Worm (Caenorhabditis elegans) whole organism, L1 larva: ENCODE results near the gene dhrr-1.
A peak's percentile ranks its signal among the peaks of the same experiment; 100 is the strongest.

Experiments used
- F16B12.6 ChIP-seq: fragments of 150-350 bp; optimal IDR thresholded peaks from 2 replicates; lab custom pipeline; 2014; ENCODE audit warnings: missing biosample characterization, missing genetic modification characterization
- alr-1 ChIP-seq: fragments of 200-800 bp; sonication (Bioruptor generic); optimal IDR thresholded peaks from 2 replicates; lab custom pipeline; 2018; ENCODE audit warnings: borderline replicate concordance, mild to moderate bottlenecking, missing genetic modification characterization, missing compliant biosample characterization
- ama-1 ChIP-seq: fragments of 150-350 bp; optimal IDR thresholded peaks from 2 replicates; lab custom pipeline; 2014
- ceh-63 ChIP-seq: fragments of 200-800 bp; sonication (Bioruptor generic); optimal IDR thresholded peaks from 2 replicates; lab custom pipeline; 2018; ENCODE audit warnings: mild to moderate bottlenecking, missing genetic modification characterization, missing compliant biosample characterization
- ceh-8 ChIP-seq: fragments of 200-800 bp; sonication (Bioruptor generic); optimal IDR thresholded peaks from 2 replicates; lab custom pipeline; 2018; ENCODE audit warnings: mild to moderate bottlenecking, missing genetic modification characterization, moderate library complexity, missing compliant biosample characterization
- ceh-82 ChIP-seq, 3 experiments: fragments of 150-350 bp in 1 of 3; sonication (generic microtip) in 2 of 3; optimal IDR thresholded peaks; 2 replicates each; lab custom pipeline; 2014 to 2017; ENCODE audit warnings: missing biosample characterization in 3 of 3, missing genetic modification characterization in 3 of 3
- ceh-88 ChIP-seq: fragments of 200-800 bp; sonication (Bioruptor generic); IDR thresholded peaks from 2 replicates; pipeline ENCODE4 v1.3.6; 2022; ENCODE audit warnings: missing genetic modification characterization, missing compliant biosample characterization
- ceh-90 ChIP-seq: sonication (generic microtip); optimal IDR thresholded peaks from 2 replicates; lab custom pipeline; 2016; ENCODE audit warnings: missing genetic modification characterization, missing compliant biosample characterization
- efl-1 ChIP-seq, 4 experiments: fragments of 150-350 bp; optimal IDR thresholded peaks in 3 of 4; peaks in 1 of 4; 1 replicate in 1 of 4; 2 replicates in 3 of 4; lab custom pipeline; 2014; ENCODE audit warnings: missing biosample characterization in 2 of 4, missing genetic modification characterization in 2 of 4, missing genetic modification reagents in 2 of 4
- efl-3 ChIP-seq: fragments of 200-800 bp; sonication (Bioruptor generic); optimal IDR thresholded peaks from 2 replicates; lab custom pipeline; 2018; ENCODE audit warnings: mild to moderate bottlenecking, missing genetic modification characterization, missing compliant biosample characterization
- egl-27 ChIP-seq, 2 experiments: fragments of 150-350 bp in 1 of 2; sonication (generic microtip); optimal IDR thresholded peaks; 3 replicates each; lab custom pipeline; 2017 to 2018; ENCODE audit warnings: missing biosample characterization in 2 of 2, missing genetic modification characterization in 2 of 2, missing genetic modification reagents in 2 of 2
- elt-3 ChIP-seq, 6 experiments: fragments of 150-350 bp in 1 of 6; sonication (generic microtip); optimal IDR thresholded peaks; 2 replicates each; lab custom pipeline; 2017 to 2018; ENCODE audit warnings: missing biosample characterization in 6 of 6, missing genetic modification characterization in 6 of 6, inconsistent platforms in 1 of 6
- ets-5 ChIP-seq: fragments of 200-800 bp; sonication (Bioruptor generic); IDR thresholded peaks from 2 replicates; pipeline ENCODE4 v1.3.6; 2022; ENCODE audit warnings: missing genetic modification characterization, missing compliant biosample characterization
- fkh-10 ChIP-seq: sonication (generic microtip); optimal IDR thresholded peaks from 2 replicates; lab custom pipeline; 2017; ENCODE audit warnings: missing biosample characterization, missing genetic modification reagents, missing genetic modification characterization
- fkh-8 ChIP-seq: sonication (generic microtip); optimal IDR thresholded peaks from 2 replicates; lab custom pipeline; 2016; ENCODE audit warnings: mild to moderate bottlenecking, missing genetic modification characterization, missing compliant biosample characterization
- fos-1 ChIP-seq: fragments of 150-350 bp; optimal IDR thresholded peaks from 2 replicates; lab custom pipeline; 2014; ENCODE audit warnings: missing biosample characterization, missing genetic modification characterization
- hpl-2 ChIP-seq: fragments of 150-350 bp; optimal IDR thresholded peaks from 2 replicates; lab custom pipeline; 2014; ENCODE audit warnings: missing biosample characterization, missing genetic modification reagents, missing genetic modification characterization
- irx-1 ChIP-seq: sonication (generic microtip); optimal IDR thresholded peaks from 2 replicates; lab custom pipeline; 2016; ENCODE audit warnings: missing genetic modification characterization, missing compliant biosample characterization
- isw-1 ChIP-seq: fragments of 200-800 bp; sonication (Bioruptor generic); IDR thresholded peaks from 2 replicates; pipeline ENCODE4 v1.3.6; 2022; ENCODE audit warnings: missing genetic modification characterization, missing compliant biosample characterization
- jun-1 ChIP-seq: fragments of 150-350 bp; optimal IDR thresholded peaks from 2 replicates; lab custom pipeline; 2014; ENCODE audit warnings: missing biosample characterization, missing genetic modification reagents, missing genetic modification characterization
- lin-13 ChIP-seq: fragments of 150-350 bp; optimal IDR thresholded peaks from 2 replicates; lab custom pipeline; 2014; ENCODE audit warnings: missing biosample characterization, missing genetic modification reagents, missing genetic modification characterization
- lin-14 ChIP-seq: fragments of 200-800 bp; sonication (Bioruptor generic); optimal IDR thresholded peaks from 2 replicates; lab custom pipeline; 2018; ENCODE audit warnings: mild to moderate bottlenecking, missing genetic modification characterization, moderate library complexity, missing compliant biosample characterization
- lin-35 ChIP-seq, 2 experiments: fragments of 150-350 bp; optimal IDR thresholded peaks; 2 replicates each; lab custom pipeline; 2014; ENCODE audit warnings: missing biosample characterization in 2 of 2, missing genetic modification characterization in 2 of 2, missing genetic modification reagents in 2 of 2
- lsy-2 ChIP-seq, 2 experiments: fragments of 150-350 bp; optimal IDR thresholded peaks; 2 replicates each; lab custom pipeline; 2014; ENCODE audit warnings: missing biosample characterization in 2 of 2, missing genetic modification characterization in 2 of 2
- mab-9 ChIP-seq: fragments of 200-800 bp; sonication (Bioruptor generic); IDR thresholded peaks from 2 replicates; pipeline ENCODE4 v1.3.6; 2022; ENCODE audit warnings: missing genetic modification reagents, missing genetic modification characterization, missing compliant biosample characterization
- mdl-1 ChIP-seq, 2 experiments: fragments of 150-350 bp; optimal IDR thresholded peaks; 2 replicates each; lab custom pipeline; 2014 to 2017; ENCODE audit warnings: missing biosample characterization in 2 of 2, missing genetic modification characterization in 2 of 2, inconsistent platforms in 1 of 2
- mef-2 ChIP-seq: fragments of 150-350 bp; optimal IDR thresholded peaks from 2 replicates; lab custom pipeline; 2014; ENCODE audit warnings: missing biosample characterization, missing genetic modification characterization
- nhr-12 ChIP-seq: sonication (generic microtip); optimal IDR thresholded peaks from 2 replicates; lab custom pipeline; 2017; ENCODE audit warnings: missing biosample characterization, missing genetic modification characterization
- nhr-19 ChIP-seq: fragments of 200-800 bp; sonication (Bioruptor generic); conservative IDR thresholded peaks from 2 replicates; pipeline ENCODE4 v1.3.6; 2022; ENCODE audit warnings: missing genetic modification characterization, missing compliant biosample characterization
- nhr-71 ChIP-seq: sonication (generic microtip); optimal IDR thresholded peaks from 2 replicates; lab custom pipeline; 2016; ENCODE audit warnings: mild to moderate bottlenecking, missing genetic modification characterization, moderate library complexity, missing compliant biosample characterization
- nhr-84 ChIP-seq: sonication (generic microtip); optimal IDR thresholded peaks from 2 replicates; lab custom pipeline; 2017; ENCODE audit warnings: missing biosample characterization, missing genetic modification characterization
- pag-3 ChIP-seq: sonication (generic microtip); optimal IDR thresholded peaks from 2 replicates; lab custom pipeline; 2017; ENCODE audit warnings: missing genetic modification characterization, mild to moderate bottlenecking, missing compliant biosample characterization, antibody characterized with exemption, borderline replicate concordance; ENCODE audit not compliant: insufficient read depth
- pax-3 ChIP-seq: fragments of 200-800 bp; sonication (Bioruptor generic); optimal IDR thresholded peaks from 2 replicates; lab custom pipeline; 2018; ENCODE audit warnings: mild to moderate bottlenecking, missing genetic modification characterization, moderate library complexity, missing compliant biosample characterization
- pqm-1 ChIP-seq: sonication (generic microtip); optimal IDR thresholded peaks from 3 replicates; lab custom pipeline; 2017; ENCODE audit warnings: missing biosample characterization, missing genetic modification characterization
- skn-1 ChIP-seq: fragments of 150-350 bp; optimal IDR thresholded peaks from 2 replicates; lab custom pipeline; 2014; ENCODE audit warnings: missing biosample characterization, missing genetic modification characterization
- snpc-4 ChIP-seq: fragments of 150-350 bp; optimal IDR thresholded peaks from 2 replicates; lab custom pipeline; 2014; ENCODE audit warnings: missing biosample characterization, missing genetic modification characterization
- snu-23 ChIP-seq: sonication (generic microtip); optimal IDR thresholded peaks from 2 replicates; lab custom pipeline; 2016; ENCODE audit warnings: missing genetic modification characterization, missing compliant biosample characterization
- sox-4 ChIP-seq: sonication (generic microtip); optimal IDR thresholded peaks from 2 replicates; lab custom pipeline; 2016; ENCODE audit warnings: missing genetic modification characterization, missing compliant biosample characterization
- sup-37 ChIP-seq: fragments of 200-800 bp; sonication (Bioruptor generic); optimal IDR thresholded peaks from 2 replicates; lab custom pipeline; 2018; ENCODE audit warnings: mild to moderate bottlenecking, missing genetic modification characterization, missing compliant biosample characterization
- swsn-7 ChIP-seq: sonication (generic microtip); optimal IDR thresholded peaks from 2 replicates; lab custom pipeline; 2016; ENCODE audit warnings: missing genetic modification characterization, missing compliant biosample characterization
- tlp-1 ChIP-seq: fragments of 150-350 bp; optimal IDR thresholded peaks from 2 replicates; lab custom pipeline; 2014; ENCODE audit warnings: missing biosample characterization, missing genetic modification characterization
- xbp-1 ChIP-seq: sonication (generic microtip); optimal IDR thresholded peaks from 2 replicates; lab custom pipeline; 2016; ENCODE audit warnings: missing genetic modification characterization, missing compliant biosample characterization
- zag-1 ChIP-seq: fragments of 150-350 bp; optimal IDR thresholded peaks from 2 replicates; lab custom pipeline; 2014; ENCODE audit warnings: missing biosample characterization, missing genetic modification characterization
- zip-4 ChIP-seq: fragments of 200-800 bp; sonication (Bioruptor generic); optimal IDR thresholded peaks from 2 replicates; lab custom pipeline; 2018; ENCODE audit warnings: mild to moderate bottlenecking, missing genetic modification characterization, moderate library complexity, missing compliant biosample characterization
- ztf-4 ChIP-seq: fragments of 150-350 bp; optimal IDR thresholded peaks from 2 replicates; lab custom pipeline; 2014; ENCODE audit warnings: missing biosample characterization, missing genetic modification characterization

dhrr-1 gene

DNA sequence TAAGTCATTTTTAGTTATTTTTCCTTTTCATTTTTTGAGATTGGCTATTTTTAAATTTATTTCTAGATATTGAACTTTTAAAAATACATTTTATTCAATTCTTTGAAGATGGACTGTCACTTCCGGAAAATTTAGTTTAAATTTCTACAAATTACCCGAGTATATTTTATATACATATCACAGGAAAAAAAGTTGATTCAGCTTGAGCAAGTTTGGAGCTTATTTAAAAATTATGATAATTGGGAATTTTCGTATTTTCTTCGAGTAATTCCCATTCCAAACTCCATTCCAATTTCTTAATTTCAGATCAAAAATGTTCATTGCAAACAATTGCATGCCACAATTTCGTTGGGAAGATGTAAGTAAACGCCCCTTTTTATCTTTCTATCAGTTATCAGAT, 14.7 kb upstream of the dhrr-1 start, which contains the start of gene arrd-15:
Gene arrd-15, plus strand, starts transcription at position 301 of the 400 bp plus-strand sequence.
- TF ChIP-seq F16B12.6 (tag; lab: Kevin White, UChicago): no peak
- TF ChIP-seq efl-3 (GFP tag; lab: Kevin White, UChicago): no peak
- no peak for TF ChIP-seq snpc-4 (tag; lab: Kevin White, UChicago)
- no peak for TF ChIP-seq sup-37 (GFP tag; lab: Kevin White, UChicago)

DNA sequence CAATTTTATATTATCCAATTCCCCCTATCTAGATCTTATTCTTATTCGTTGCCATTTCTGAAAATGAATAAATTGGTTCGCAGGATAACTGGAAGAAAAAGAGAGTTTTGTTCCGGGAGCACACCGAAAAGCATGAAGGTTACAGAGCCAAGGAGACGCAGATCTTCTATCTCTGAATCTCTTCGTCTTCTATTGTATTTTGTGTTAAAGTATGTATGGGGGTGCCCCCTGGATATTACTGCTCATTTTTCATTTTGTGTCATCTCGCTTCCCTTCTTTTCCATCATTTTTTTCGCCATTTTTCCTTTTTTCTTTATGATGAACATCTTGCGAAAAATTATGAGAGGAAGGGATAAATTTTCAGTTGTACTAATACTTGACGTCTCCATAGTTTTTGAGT, 10.8 kb upstream of the dhrr-1 start:
- TF ChIP-seq nhr-71 (tag; lab: Kevin White, UChicago) (peak; percentile 0), lsy-2 (tag; optimal IDR thresholded peaks at IDR 0.05; lab: Kevin White, UChicago) (peak in 1 of 2 experiments; percentile 21), zag-1 (no peak), pag-3 (tag; lab: Kevin White, UChicago) (no peak), egl-27 (tag; optimal IDR thresholded peaks at IDR 0.05; lab: Kevin White, UChicago) (no peak), lin-14 (peak; percentile 54), ztf-4 (tag; lab: Kevin White, UChicago) (no peak), zip-4 (GFP tag; lab: Kevin White, UChicago) (no peak), ceh-90 (no peak), sox-4 (tag; lab: Kevin White, UChicago) (no peak), ceh-82 (tag; optimal IDR thresholded peaks at IDR 0.05; lab: Kevin White, UChicago) (peak in 1 of 3 experiments; percentile 14), F16B12.6 (tag; lab: Kevin White, UChicago) (no peak), skn-1 (tag; lab: Kevin White, UChicago) (no peak), ets-5 (GFP tag; lab: Robert Waterston, UW) (no peak)

DNA sequence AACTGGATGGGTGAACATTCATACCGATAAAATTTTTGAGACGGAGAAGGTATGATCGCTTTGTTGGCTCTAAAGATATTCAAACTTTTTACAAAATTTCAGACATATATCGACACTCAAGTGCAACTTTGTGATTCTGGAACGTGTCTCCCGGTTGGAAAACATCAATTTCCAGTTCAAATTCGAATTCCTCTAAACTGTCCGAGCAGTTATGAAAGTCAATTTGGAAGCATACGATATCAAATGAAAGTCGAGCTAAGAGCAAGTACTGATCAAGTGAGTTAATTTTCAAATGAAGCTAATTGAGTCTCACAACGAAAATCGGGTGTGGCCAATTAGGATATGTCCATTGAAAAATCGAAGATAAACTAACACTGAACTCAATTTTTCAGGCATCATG, 10.1 kb upstream of the dhrr-1 start:
- TF ChIP-seq fos-1 (tag; lab: Kevin White, UChicago) (no peak), nhr-84 (tag; lab: Kevin White, UChicago) (no peak), nhr-12 (no peak), hpl-2 (GFP tag; lab: Kevin White, UChicago) (no peak), efl-1 (optimal IDR thresholded peaks at IDR 0.05; lab: Kevin White, UChicago) (no peak), efl-1 (GFP tag; optimal IDR thresholded peaks at IDR 0.05 in 1 of 2; lab: Kevin White, UChicago) (peak in 1 of 2 experiments; percentile 91), ceh-63 (GFP tag; lab: Kevin White, UChicago) (no peak), jun-1 (tag; lab: Kevin White, UChicago) (no peak)
- TF ChIP-seq, all 84 proteins: peak for 1

DNA sequence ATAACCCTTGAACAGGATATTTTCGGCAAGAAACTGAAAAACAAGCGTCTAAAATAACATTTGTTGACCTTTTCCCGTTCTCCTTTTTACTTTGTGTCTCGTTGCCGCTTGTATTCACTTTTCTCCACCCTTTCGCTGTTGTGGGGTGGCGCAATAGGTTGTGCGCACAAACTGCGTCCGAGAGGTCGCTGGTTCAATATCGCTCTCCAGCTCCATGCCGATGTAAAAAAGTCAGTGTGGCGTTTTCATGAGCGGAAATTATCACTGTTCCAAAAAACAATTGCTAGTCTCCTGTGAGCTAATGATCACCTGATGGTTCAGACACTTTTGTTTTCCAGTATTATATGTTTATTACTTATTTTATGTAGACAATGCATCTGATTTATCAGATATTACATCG, 6.9 kb upstream of the dhrr-1 start:
- TF ChIP-seq fkh-8 (tag; lab: Kevin White, UChicago) (peak; percentile 68), mef-2 (tag; lab: Kevin White, UChicago) (no peak), efl-1 (optimal IDR thresholded peaks at IDR 0.05; lab: Kevin White, UChicago) (peak; percentile 55 to 71), efl-1 (GFP tag; optimal IDR thresholded peaks at IDR 0.05 in 1 of 2; lab: Kevin White, UChicago) (peak; percentile 47 to 97), ama-1 (no peak), fkh-10 (GFP tag; lab: Kevin White, UChicago) (no peak), isw-1 (GFP tag; lab: Robert Waterston, UW) (peak; percentile 35), mab-9 (GFP tag; lab: Robert Waterston, UW) (peak; percentile 38; the same call in 1 of the 2 replicates), nhr-71 (tag; lab: Kevin White, UChicago) (peak; percentile 83), snu-23 (peak; percentile 86), elt-3 (tag; optimal IDR thresholded peaks at IDR 0.05; lab: Kevin White, UChicago) (peak in 2 of 6 experiments; percentile 4 to 11), lin-35 (GFP tag; optimal IDR thresholded peaks at IDR 0.05; lab: Kevin White, UChicago) (peak; percentile 64 to 82), lin-13 (GFP tag; lab: Kevin White, UChicago) (peak; percentile 76), pqm-1 (tag; lab: Kevin White, UChicago) (no peak), pax-3 (peak; percentile 33), irx-1 (peak; percentile 60), mdl-1 (tag; optimal IDR thresholded peaks at IDR 0.05; lab: Kevin White, UChicago) (peak in 1 of 2 experiments; percentile 82), pag-3 (tag; lab: Kevin White, UChicago) (peak; percentile 68), lsy-2 (tag; optimal IDR thresholded peaks at IDR 0.05; lab: Kevin White, UChicago) (peak; percentile 72 to 85), alr-1 (tag; lab: Kevin White, UChicago) (no peak), xbp-1 (tag; lab: Kevin White, UChicago) (peak; percentile 73), ceh-88 (GFP tag; lab: Robert Waterston, UW) (peak; percentile 32; the same call in 1 of the 2 replicates), nhr-19 (peak; percentile 76), ceh-8 (GFP tag; lab: Kevin White, UChicago) (peak; percentile 9), egl-27 (tag; optimal IDR thresholded peaks at IDR 0.05; lab: Kevin White, UChicago) (no peak), snpc-4 (tag; lab: Kevin White, UChicago) (peak; percentile 52), swsn-7 (tag; lab: Kevin White, UChicago) (peak; percentile 76), ceh-90 (no peak), tlp-1 (tag; lab: Kevin White, UChicago) (no peak)
